Fruit fly (Drosophila melanogaster): Measurements from ENCODE around the gene CG11857.

The CG11857 gene

dm6 chr3R:25219018-25219417 lies 39.7 kb upstream of the CG11857 start, which contains the start of gene CG31103:
Gene CG31103, plus strand, starts transcription at chr3R:25219318.
- TF ChIP-seq svp (GFP tag) (no peak), Sox15 (GFP tag; optimal IDR thresholded peaks at IDR 0.05) (no peak), Sox14 (GFP tag; optimal IDR thresholded peaks at IDR 0.05) (no peak), Lpt (GFP tag; optimal IDR thresholded peaks at IDR 0.05) (no peak), Smox (GFP tag; optimal IDR thresholded peaks at IDR 0.05) (no peak), CG10631 (GFP tag; optimal IDR thresholded peaks at IDR 0.05) (no peak), Hr4 (GFP tag; optimal IDR thresholded peaks at IDR 0.05) (no peak), Hr38 (GFP tag; optimal IDR thresholded peaks at IDR 0.05) (no peak), CG8119 (GFP tag; IDR thresholded peaks at IDR 0.05) (no peak), CG9139 (GFP tag; optimal IDR thresholded peaks at IDR 0.05) (no peak)

DNA sequence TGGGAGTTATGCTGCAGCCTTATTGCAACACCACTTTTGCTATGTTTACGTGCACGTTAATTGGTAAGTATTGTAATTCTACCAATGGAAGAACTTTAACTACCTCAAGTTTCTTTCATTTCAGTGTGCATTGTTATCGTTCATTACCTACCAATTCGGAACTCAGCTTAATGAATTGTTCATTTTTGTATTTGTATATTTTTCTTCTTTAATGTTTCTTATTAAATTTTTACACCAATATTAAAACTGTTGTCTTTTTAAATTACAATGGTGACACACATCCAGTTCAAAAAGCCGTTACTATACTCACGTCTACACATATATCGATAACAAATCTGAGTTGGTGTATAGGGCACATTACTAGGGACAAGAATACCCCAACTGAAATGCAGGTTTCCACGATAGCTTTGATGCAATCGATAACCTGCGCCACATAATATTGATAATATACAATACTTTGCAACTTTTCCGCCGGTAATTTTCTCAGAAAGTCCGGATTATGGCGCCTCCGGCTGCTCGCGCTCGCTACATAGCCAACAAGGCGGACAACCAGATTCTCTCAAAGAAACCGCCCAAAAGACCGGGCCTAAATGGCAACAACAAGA lies 37.4 kb upstream of the CG11857 start, which contains the start of gene Alg9:
TSS of gene Alg9 (plus strand) at position 387 of the 605 bp plus-strand sequence.
- no peak for TF ChIP-seq svp (GFP tag)
- no peak for TF ChIP-seq OdsH (GFP tag; optimal IDR thresholded peaks at IDR 0.05)
- no peak for TF ChIP-seq cyc (GFP tag; optimal IDR thresholded peaks at IDR 0.05)
- TF ChIP-seq dsx (GFP tag; optimal IDR thresholded peaks at IDR 0.05; ENCODE audit: poor library complexity, severe bottlenecking) = no peak
- no peak for TF ChIP-seq CG9139 (GFP tag; optimal IDR thresholded peaks at IDR 0.05)
- no peak for TF ChIP-seq esn (GFP tag; optimal IDR thresholded peaks at IDR 0.05)
- no peak for TF ChIP-seq CG11762 (GFP tag; optimal IDR thresholded peaks at IDR 0.05; ENCODE audit: insufficient read depth)
- TF ChIP-seq CG16779 (tag; optimal IDR thresholded peaks at IDR 0.05) = no peak
- no peak for TF ChIP-seq CG31627 (GFP tag; optimal IDR thresholded peaks at IDR 0.05)
- TF ChIP-seq CG34406 (GFP tag; optimal IDR thresholded peaks at IDR 0.05) = no peak
- TF ChIP-seq fkh (GFP tag; optimal IDR thresholded peaks at IDR 0.05) = no peak
- TF ChIP-seq CG8632 (GFP tag; optimal IDR thresholded peaks at IDR 0.05) = no peak
- TF ChIP-seq acj6 (GFP tag; optimal IDR thresholded peaks at IDR 0.05) = no peak
- no peak for TF ChIP-seq Sox14 (GFP tag; optimal IDR thresholded peaks at IDR 0.05)
- no peak for TF ChIP-seq Eip78C (GFP tag)
- TF ChIP-seq Met (GFP tag; optimal IDR thresholded peaks at IDR 0.05) = no peak
- no peak for TF ChIP-seq Hr39 (GFP tag; optimal IDR thresholded peaks at IDR 0.05)
- no peak for TF ChIP-seq vri (GFP tag; optimal IDR thresholded peaks at IDR 0.05)
- no peak for TF ChIP-seq CG1621 (tag; optimal IDR thresholded peaks at IDR 0.05)

DNA sequence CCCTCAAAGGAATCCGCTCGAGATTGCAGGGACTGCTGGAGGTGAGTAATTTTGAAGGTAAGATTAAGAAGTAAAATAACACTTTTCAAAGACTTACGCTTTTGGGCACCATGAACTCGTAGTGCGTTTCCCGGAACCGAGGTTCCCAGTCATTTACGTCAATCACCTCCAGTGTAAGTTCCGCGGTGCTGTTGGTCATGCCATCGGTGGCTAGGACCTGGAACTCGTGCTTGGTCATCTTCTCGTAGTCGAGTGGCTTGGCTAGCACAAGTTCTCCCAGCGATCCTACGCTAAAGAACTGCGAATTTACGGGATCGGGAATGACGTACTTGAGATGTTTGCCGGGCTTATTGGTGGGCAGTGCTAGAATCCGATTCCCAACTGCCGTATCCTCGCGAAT lies 33.2 kb upstream of the CG11857 start:
- TF ChIP-seq achi (GFP tag; optimal IDR thresholded peaks at IDR 0.05) = no peak
- no peak for TF ChIP-seq CG11762 (GFP tag; optimal IDR thresholded peaks at IDR 0.05; ENCODE audit: insufficient read depth)
- no peak for TF ChIP-seq CG6276 (GFP tag; optimal IDR thresholded peaks at IDR 0.05)
- TF ChIP-seq CG16779 (tag; optimal IDR thresholded peaks at IDR 0.05) = no peak
- TF ChIP-seq CG1621 (tag; optimal IDR thresholded peaks at IDR 0.05) = no peak
- TF ChIP-seq svp (GFP tag) = no peak
- TF ChIP-seq CG10669 (GFP tag; optimal IDR thresholded peaks at IDR 0.05) = no peak
- TF ChIP-seq fkh (GFP tag; optimal IDR thresholded peaks at IDR 0.05) = no peak
- no peak for TF ChIP-seq CG10631 (GFP tag; optimal IDR thresholded peaks at IDR 0.05)

- TF ChIP-seq dac (GFP tag; optimal IDR thresholded peaks at IDR 0.05) (peak; percentile 91), Ets21C (GFP tag; optimal IDR thresholded peaks at IDR 0.05) (peak; percentile 86), ss (GFP tag; optimal IDR thresholded peaks at IDR 0.05) (peak; percentile 92), CG6276 (GFP tag; optimal IDR thresholded peaks at IDR 0.05) (peak; percentile 97), vri (GFP tag; optimal IDR thresholded peaks at IDR 0.05) (peak; percentile 79), Eip75B (GFP tag; optimal IDR thresholded peaks at IDR 0.05) (peak; percentile 91), net (GFP tag; optimal IDR thresholded peaks at IDR 0.05) (peak; percentile 94), esn (GFP tag; optimal IDR thresholded peaks at IDR 0.05) (peak; percentile 95), Gug (GFP tag; IDR thresholded peaks at IDR 0.05) (peak; percentile 79), CG11294 (GFP tag; IDR thresholded peaks at IDR 0.05) (peak; percentile 61), CG15336 (GFP tag; IDR thresholded peaks at IDR 0.05) (peak; percentile 90), CG4318 (GFP tag; optimal IDR thresholded peaks at IDR 0.05) (peak; percentile 95), achi (GFP tag; optimal IDR thresholded peaks at IDR 0.05) (peak; percentile 93), dsx (GFP tag; optimal IDR thresholded peaks at IDR 0.05; ENCODE audit: poor library complexity, severe bottlenecking) (peak; percentile 80), CG34406 (GFP tag; optimal IDR thresholded peaks at IDR 0.05) (peak; percentile 89), CG3032 (tag; optimal IDR thresholded peaks at IDR 0.05) (peak; percentile 90), Sox15 (GFP tag; optimal IDR thresholded peaks at IDR 0.05) (peak; percentile 84), fkh (GFP tag; optimal IDR thresholded peaks at IDR 0.05) (no peak), CG16779 (tag; optimal IDR thresholded peaks at IDR 0.05) (peak; percentile 92), spab (GFP tag; optimal IDR thresholded peaks at IDR 0.05) (peak; percentile 93), Hr39 (GFP tag; optimal IDR thresholded peaks at IDR 0.05) (peak; percentile 92), CG7368 (GFP tag; optimal IDR thresholded peaks at IDR 0.05) (peak; percentile 80), fd59A (GFP tag; optimal IDR thresholded peaks at IDR 0.05) (peak; percentile 89), CG8319 (GFP tag; optimal IDR thresholded peaks at IDR 0.05) (peak; percentile 89)
Observed at dm6 chr3R:25232271-25232989, 26.3 kb upstream of the CG11857 start, which contains the start of gene Cad96Cb. Gene Cad96Cb, minus strand, starts transcription at chr3R:25232321.

Data from whole organism, prepupa.